Worm (Caenorhabditis elegans) whole organism, early embryonic: Measurements from ENCODE around the gene K08E4.3.

Experiments
- B0310.2 ChIP-seq: sonication (generic microtip); optimal IDR thresholded peaks from 2 replicates; lab custom pipeline; 2016; ENCODE audit warnings: mild to moderate bottlenecking, missing genetic modification characterization, missing compliant biosample characterization
- F13C5.2 ChIP-seq: sonication (generic microtip); optimal IDR thresholded peaks from 2 replicates; lab custom pipeline; 2017; ENCODE audit warnings: mild to moderate bottlenecking, missing genetic modification characterization, inconsistent platforms, missing compliant biosample characterization
- aly-1 ChIP-seq: sonication (generic microtip); optimal IDR thresholded peaks from 2 replicates; lab custom pipeline; 2016; ENCODE audit warnings: missing genetic modification characterization, missing compliant biosample characterization
- ama-1 ChIP-seq: fragments of 150-350 bp; optimal IDR thresholded peaks from 2 replicates; lab custom pipeline; 2014
- ceh-13 ChIP-seq: fragments of 200-800 bp; sonication (Bioruptor generic); optimal IDR thresholded peaks from 2 replicates; lab custom pipeline; 2018; ENCODE audit warnings: mild to moderate bottlenecking, missing genetic modification characterization, missing compliant biosample characterization
- ceh-36 ChIP-seq: sonication (generic microtip); optimal IDR thresholded peaks from 2 replicates; lab custom pipeline; 2016; ENCODE audit warnings: missing genetic modification characterization, inconsistent platforms, missing compliant biosample characterization
- ets-7 ChIP-seq: sonication (generic microtip); optimal IDR thresholded peaks from 2 replicates; lab custom pipeline; 2016; ENCODE audit warnings: missing genotype, missing genetic modification characterization, missing compliant biosample characterization
- flt-1 ChIP-seq: fragments of 200-800 bp; sonication (Bioruptor generic); IDR thresholded peaks from 2 replicates; pipeline ENCODE4 v1.3.6; 2022; ENCODE audit warnings: missing genetic modification characterization, missing compliant biosample characterization
- hmbx-1 ChIP-seq: sonication (generic microtip); optimal IDR thresholded peaks from 2 replicates; lab custom pipeline; 2016; ENCODE audit warnings: mild to moderate bottlenecking, missing genetic modification characterization, missing compliant biosample characterization
- hmg-4 ChIP-seq: fragments of 200-800 bp; sonication (Bioruptor generic); optimal IDR thresholded peaks from 2 replicates; lab custom pipeline; 2018; ENCODE audit warnings: mild to moderate bottlenecking, missing genetic modification characterization, missing compliant biosample characterization
- hnd-1 ChIP-seq: sonication (generic microtip); optimal IDR thresholded peaks from 2 replicates; lab custom pipeline; 2016; ENCODE audit warnings: missing genetic modification characterization, missing compliant biosample characterization
- pes-1 ChIP-seq: fragments of 200-800 bp; sonication (Bioruptor generic); IDR thresholded peaks from 2 replicates; pipeline ENCODE4 v1.3.6; 2022; ENCODE audit warnings: missing genetic modification reagents, missing genetic modification characterization, missing compliant biosample characterization
- scrt-1 ChIP-seq: fragments of 200-800 bp; sonication (Bioruptor generic); IDR thresholded peaks from 2 replicates; pipeline ENCODE4 v1.3.6; 2022; ENCODE audit warnings: missing genetic modification characterization, missing compliant biosample characterization
- sea-1 ChIP-seq: fragments of 200-800 bp; sonication (Bioruptor generic); conservative IDR thresholded peaks from 2 replicates; pipeline ENCODE4 v1.3.6; 2022; ENCODE audit warnings: missing genetic modification characterization, missing compliant biosample characterization
- tbx-11 ChIP-seq: fragments of 200-800 bp; sonication (Bioruptor generic); IDR thresholded peaks from 2 replicates; pipeline ENCODE4 v1.3.6; 2022; ENCODE audit warnings: missing genetic modification characterization, missing compliant biosample characterization
- tbx-37 ChIP-seq: fragments of 200-800 bp; sonication (Bioruptor generic); conservative IDR thresholded peaks from 2 replicates; pipeline ENCODE4 v1.3.6; 2022; ENCODE audit warnings: missing genetic modification reagents, missing genetic modification characterization, missing compliant biosample characterization
- tra-4 ChIP-seq: sonication (generic microtip); optimal IDR thresholded peaks from 2 replicates; lab custom pipeline; 2017; ENCODE audit warnings: missing genetic modification characterization, missing compliant biosample characterization

K08E4.3 gene

DNA sequence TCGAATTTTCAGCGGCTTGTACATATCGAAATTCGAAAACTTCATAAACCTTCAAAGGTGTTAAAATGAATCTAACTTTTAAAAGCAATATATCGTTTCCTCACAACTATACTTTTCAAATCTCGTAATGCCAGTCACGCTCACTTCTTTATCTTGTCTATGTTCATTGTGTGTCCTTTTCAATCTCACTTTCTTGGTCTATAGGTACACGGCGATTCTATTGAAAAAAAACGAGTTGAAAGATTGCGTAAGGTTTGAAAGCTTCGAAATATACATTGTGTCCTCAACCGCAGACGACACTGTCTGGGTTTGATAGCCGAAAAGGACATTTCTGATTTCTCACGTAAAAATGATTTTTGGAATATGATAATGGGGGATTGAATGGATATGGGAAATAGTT, 38.6 kb upstream of the K08E4.3 start:
- TF ChIP-seq ceh-36 (tag; lab: Kevin White, UChicago) (no peak), flt-1 (GFP tag; lab: Robert Waterston, UW) (no peak), pes-1 (no peak), tbx-37 (GFP tag; lab: Robert Waterston, UW) (no peak), hmg-4 (GFP tag; lab: Kevin White, UChicago) (no peak), F13C5.2 (tag; lab: Kevin White, UChicago) (no peak), hnd-1 (tag; lab: Kevin White, UChicago) (no peak), hmbx-1 (tag; lab: Kevin White, UChicago) (no peak), scrt-1 (GFP tag; lab: Robert Waterston, UW) (no peak), sea-1 (no peak), ets-7 (no peak), tra-4 (no peak), aly-1 (tag; lab: Kevin White, UChicago) (no peak), B0310.2 (tag; lab: Kevin White, UChicago) (no peak), tbx-11 (GFP tag; lab: Robert Waterston, UW) (no peak), ceh-13 (GFP tag; lab: Kevin White, UChicago) (no peak), ama-1 (no peak)

DNA sequence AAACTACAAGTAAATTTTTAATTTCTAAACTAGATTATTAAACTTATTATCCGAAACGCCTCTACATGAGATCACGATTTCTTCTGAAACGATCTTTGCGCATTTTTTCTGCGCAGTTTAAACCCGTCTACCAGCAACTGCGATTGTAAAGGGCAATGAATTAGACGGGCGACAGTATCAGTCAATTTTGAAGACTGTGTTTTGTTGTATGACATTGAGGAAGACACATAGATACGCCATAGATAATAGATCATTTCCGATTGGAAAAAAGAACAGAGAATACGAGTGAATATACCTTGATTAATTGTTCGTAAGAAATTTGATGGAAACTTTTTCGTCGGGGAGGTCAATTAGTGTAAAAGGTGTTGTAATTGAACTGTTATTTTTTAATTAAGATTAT, 36.2 kb upstream of the K08E4.3 start:
- TF ChIP-seq hmg-4 (GFP tag; lab: Kevin White, UChicago) (no peak), ama-1 (no peak), ets-7 (no peak), pes-1 (no peak), ceh-13 (GFP tag; lab: Kevin White, UChicago) (no peak)

DNA sequence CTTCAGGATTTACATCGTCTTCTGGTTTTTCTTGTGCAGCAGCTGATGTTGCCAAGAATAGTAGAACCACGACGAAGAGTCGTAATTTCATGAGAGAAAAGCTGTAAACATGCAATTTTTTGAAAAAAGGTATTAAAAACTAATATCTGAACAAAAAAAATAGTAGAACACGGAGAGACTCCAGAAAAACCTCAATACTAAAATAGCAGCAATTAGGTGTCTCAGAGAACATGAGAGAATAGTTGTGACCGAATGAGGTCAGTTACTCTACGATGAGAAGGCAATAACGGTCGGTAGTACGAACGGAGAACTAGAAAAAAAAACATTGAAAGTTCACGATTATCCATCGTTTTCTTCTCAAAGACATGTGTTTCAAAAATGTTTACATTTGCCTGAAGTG, 28.5 kb upstream of the K08E4.3 start, which contains the start of gene tgn-38:
Gene tgn-38, minus strand, starts transcription at position 101 of the 400 bp plus-strand sequence.
- TF ChIP-seq flt-1 (GFP tag; lab: Robert Waterston, UW): no peak
- no peak for TF ChIP-seq ceh-13 (GFP tag; lab: Kevin White, UChicago)
- no peak for TF ChIP-seq F13C5.2 (tag; lab: Kevin White, UChicago)
- no peak for TF ChIP-seq B0310.2 (tag; lab: Kevin White, UChicago)
- no peak for TF ChIP-seq tra-4
- TF ChIP-seq pes-1: no peak
- no peak for TF ChIP-seq sea-1
- TF ChIP-seq ceh-36 (tag; lab: Kevin White, UChicago): no peak
- no peak for TF ChIP-seq ama-1
- no peak for TF ChIP-seq hmbx-1 (tag; lab: Kevin White, UChicago)
- no peak for TF ChIP-seq tbx-37 (GFP tag; lab: Robert Waterston, UW)
- TF ChIP-seq scrt-1 (GFP tag; lab: Robert Waterston, UW): no peak
- TF ChIP-seq aly-1 (tag; lab: Kevin White, UChicago): no peak
- TF ChIP-seq hnd-1 (tag; lab: Kevin White, UChicago): no peak
- TF ChIP-seq tbx-11 (GFP tag; lab: Robert Waterston, UW): no peak
- no peak for TF ChIP-seq ets-7
- TF ChIP-seq hmg-4 (GFP tag; lab: Kevin White, UChicago): no peak

DNA sequence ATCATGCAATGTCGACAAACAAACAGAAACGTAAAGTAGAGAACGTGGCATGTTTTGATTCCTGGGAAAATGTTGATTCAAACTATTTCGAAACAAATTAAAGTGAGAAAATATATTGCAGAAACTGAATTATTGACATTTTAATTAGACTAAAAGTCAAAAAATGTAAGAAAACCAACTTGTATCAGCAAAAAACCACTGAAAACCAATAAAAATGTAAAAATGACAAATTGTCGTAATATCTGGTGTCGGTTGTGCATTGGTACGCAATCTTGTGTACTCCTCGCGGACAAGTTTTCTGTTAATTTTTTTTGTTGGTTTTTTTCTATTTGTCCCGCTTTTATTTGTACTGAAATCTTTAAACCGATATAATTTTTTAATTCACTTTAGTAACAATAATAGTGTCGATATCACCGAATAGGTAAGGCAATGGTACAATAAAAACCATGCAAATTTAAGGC, 27.8 kb upstream of the K08E4.3 start, which contains the start of gene T12G3.11:
Gene T12G3.11, minus strand, starts transcription at position 51 of the 461 bp plus-strand sequence.
- TF ChIP-seq flt-1 (GFP tag; lab: Robert Waterston, UW) (no peak), ceh-13 (GFP tag; lab: Kevin White, UChicago) (no peak), aly-1 (tag; lab: Kevin White, UChicago) (no peak)

DNA sequence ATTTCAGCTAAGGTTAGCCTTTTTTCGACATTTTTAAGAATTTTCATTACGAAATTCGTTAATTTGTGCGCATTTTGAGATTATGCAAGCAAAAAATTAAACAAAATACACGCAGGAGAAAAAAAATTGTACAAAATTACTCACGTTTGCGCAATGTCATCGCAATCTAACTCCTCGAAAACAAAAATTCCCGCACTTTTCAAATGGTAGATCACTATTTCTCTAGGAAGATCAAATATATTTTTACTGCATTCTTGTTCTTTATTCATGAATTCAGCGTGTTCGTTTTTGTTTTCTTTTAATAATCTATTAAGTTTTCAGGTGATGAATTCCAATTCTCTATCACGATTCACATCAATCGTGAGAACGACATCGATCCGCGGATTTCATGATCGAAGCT, 26.5 kb upstream of the K08E4.3 start, which contains the start of the genes T12G3.6 and mrpl-51:
Gene T12G3.6, minus strand, starts transcription at position 269 of the 400 bp plus-strand sequence.
Gene mrpl-51, plus strand, starts transcription at position 322 of the 400 bp plus-strand sequence.
- TF ChIP-seq B0310.2 (tag; lab: Kevin White, UChicago) (no peak), ets-7 (no peak), flt-1 (GFP tag; lab: Robert Waterston, UW) (no peak), tbx-37 (GFP tag; lab: Robert Waterston, UW) (no peak), pes-1 (no peak), tbx-11 (GFP tag; lab: Robert Waterston, UW) (no peak), ceh-36 (tag; lab: Kevin White, UChicago) (no peak), hmbx-1 (tag; lab: Kevin White, UChicago) (no peak), ama-1 (no peak), ceh-13 (GFP tag; lab: Kevin White, UChicago) (no peak), hmg-4 (GFP tag; lab: Kevin White, UChicago) (no peak), F13C5.2 (tag; lab: Kevin White, UChicago) (no peak), tra-4 (no peak)

DNA sequence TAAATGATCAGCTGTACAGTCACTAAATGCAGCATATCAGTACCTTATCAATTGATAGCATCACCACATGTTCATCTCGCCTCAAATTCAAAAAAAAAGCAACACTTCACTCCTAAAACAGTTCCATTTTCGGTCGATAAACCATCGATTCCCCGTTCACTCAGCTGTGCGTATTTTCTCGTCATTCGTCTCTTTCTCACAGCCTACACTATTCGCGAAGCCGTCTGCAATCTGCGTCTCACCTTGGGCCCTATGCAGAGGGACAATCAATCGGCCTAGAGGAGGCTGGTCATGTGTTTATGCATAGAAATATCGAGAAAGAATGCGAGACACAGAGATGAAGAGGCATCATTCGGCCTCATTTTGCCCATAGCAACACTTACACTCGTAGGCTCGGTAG, 25.2 kb upstream of the K08E4.3 start:
- TF ChIP-seq tra-4: no peak
- TF ChIP-seq hmg-4 (GFP tag; lab: Kevin White, UChicago): peak; percentile 78
- peak; percentile 67 for TF ChIP-seq F13C5.2 (tag; lab: Kevin White, UChicago)
- TF ChIP-seq scrt-1 (GFP tag; lab: Robert Waterston, UW): no peak
- TF ChIP-seq hmbx-1 (tag; lab: Kevin White, UChicago): no peak
- no peak for TF ChIP-seq ceh-36 (tag; lab: Kevin White, UChicago)
- TF ChIP-seq aly-1 (tag; lab: Kevin White, UChicago): no peak

DNA sequence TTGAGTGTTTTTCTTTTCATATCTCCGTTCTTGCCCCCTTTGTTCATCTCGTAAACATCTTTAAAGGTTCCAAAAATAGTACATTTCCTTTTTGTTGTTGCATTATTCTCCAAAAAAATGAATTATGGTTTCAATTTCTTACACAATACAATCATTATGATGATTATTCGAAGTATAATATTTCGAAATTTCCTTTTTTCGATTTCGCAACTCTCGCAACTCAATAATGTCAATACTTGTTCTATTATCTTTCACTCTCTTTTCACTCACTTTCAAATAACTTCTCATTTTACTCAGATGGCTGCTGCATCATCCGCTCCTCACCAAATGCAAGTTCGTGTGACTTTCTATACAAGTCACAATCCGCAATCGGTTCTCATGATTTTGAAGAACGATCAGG, 23.6 kb upstream of the K08E4.3 start, which contains the start of gene sqst-1:
Gene sqst-1, plus strand, starts transcription at position 298 of the 400 bp plus-strand sequence.
- no peak for TF ChIP-seq tbx-37 (GFP tag; lab: Robert Waterston, UW)
- TF ChIP-seq ceh-36 (tag; lab: Kevin White, UChicago): no peak
- no peak for TF ChIP-seq pes-1
- TF ChIP-seq B0310.2 (tag; lab: Kevin White, UChicago): no peak
- no peak for TF ChIP-seq hmg-4 (GFP tag; lab: Kevin White, UChicago)
- no peak for TF ChIP-seq ama-1
- TF ChIP-seq hnd-1 (tag; lab: Kevin White, UChicago): no peak
- TF ChIP-seq F13C5.2 (tag; lab: Kevin White, UChicago): no peak
- no peak for TF ChIP-seq ets-7
- no peak for TF ChIP-seq aly-1 (tag; lab: Kevin White, UChicago)
- no peak for TF ChIP-seq tra-4
- TF ChIP-seq ceh-13 (GFP tag; lab: Kevin White, UChicago): no peak
- no peak for TF ChIP-seq tbx-11 (GFP tag; lab: Robert Waterston, UW)
- no peak for TF ChIP-seq flt-1 (GFP tag; lab: Robert Waterston, UW)
- no peak for TF ChIP-seq scrt-1 (GFP tag; lab: Robert Waterston, UW)
